Fruit fly (Drosophila melanogaster) ovary, adult (tissue): Measurements from ENCODE around the gene CG13670.

Experiments
- CG17801 ChIP-seq: fragments of 200-800 bp; optimal IDR thresholded peaks from 2 replicates; lab custom pipeline; 2019; ENCODE audit warnings: missing biosample characterization, mild to moderate bottlenecking, missing genetic modification characterization, moderate library complexity; ENCODE audit not compliant: partially characterized antibody

CG13670 gene

DNA sequence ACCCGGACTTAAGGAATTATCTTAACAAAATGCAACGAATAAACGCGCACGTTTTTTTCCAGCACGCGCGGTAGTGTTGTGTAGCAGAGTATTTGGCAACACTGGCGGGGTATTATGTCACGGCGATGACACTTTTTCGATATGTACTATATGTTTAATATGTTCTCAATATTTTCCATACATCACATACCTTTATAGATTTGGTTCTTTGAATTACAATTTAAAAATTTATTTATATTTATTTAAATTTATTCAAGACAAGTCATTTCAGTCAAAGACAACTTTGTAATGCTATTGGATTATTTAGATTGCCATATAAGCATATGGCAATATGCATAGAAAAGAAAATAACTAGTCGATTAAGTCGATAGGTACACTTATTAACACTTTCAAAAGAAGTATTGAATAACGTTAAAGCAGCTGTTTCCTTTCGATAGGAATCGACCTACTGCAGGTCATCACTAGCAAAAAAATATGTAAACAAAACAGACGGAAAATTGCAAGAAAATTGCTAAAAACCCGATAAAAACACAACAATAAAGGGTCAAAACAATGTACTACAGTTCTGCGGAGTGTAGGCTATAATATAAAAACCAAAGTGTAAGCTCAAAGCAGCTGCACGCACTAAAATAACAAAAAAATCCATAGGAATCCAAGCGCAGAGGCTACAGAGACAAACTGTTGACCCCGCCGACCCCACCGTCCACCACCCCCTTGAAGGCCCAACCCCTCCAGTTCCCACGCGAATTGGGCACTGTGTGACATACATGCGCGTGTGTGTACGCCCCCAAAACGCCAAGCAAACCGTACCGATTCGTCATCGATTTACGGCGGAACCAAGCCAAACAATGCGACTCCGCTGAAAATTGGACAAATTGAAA lies 25.8 kb downstream of the CG13670 start, which contains the start of the genes CG7182 and GAPcenA:
Gene CG7182, minus strand, starts transcription at position 283 of the 881 bp plus-strand sequence.
Gene GAPcenA, plus strand, starts transcription at position 462 of the 881 bp plus-strand sequence.
- TF ChIP-seq CG17801 (GFP tag; lab: Kevin White, UChicago) = peak; percentile 82

DNA sequence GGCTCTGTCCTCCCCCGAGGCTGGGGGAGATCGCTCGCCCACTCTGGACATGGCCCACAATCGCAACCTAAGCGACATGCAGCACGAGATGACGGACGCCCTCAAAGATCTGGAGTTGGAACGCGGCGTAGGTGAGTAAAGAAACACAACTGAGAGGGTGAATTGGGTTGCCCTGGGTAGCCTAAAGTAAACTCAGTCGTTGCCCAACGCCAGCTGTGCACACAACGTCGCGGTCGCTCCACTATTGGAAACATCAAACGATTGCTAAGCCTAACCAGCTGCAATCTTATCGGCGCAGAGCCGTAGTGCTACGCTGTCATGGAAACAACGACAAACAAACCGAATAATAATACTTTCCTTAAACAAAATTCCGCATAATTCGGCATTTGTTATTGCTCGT lies 26.8 kb downstream of the CG13670 start:
- TF ChIP-seq CG17801 (GFP tag; lab: Kevin White, UChicago) = no peak

dm6 chr3L:8356196-8356595 lies 35.6 kb downstream of the CG13670 start, which contains the start of gene Culd:
Gene Culd, minus strand, starts transcription at chr3L:8356296.
- TF ChIP-seq CG17801 (GFP tag; lab: Kevin White, UChicago) = no peak

dm6 chr3L:8358138-8358537 lies 37.6 kb downstream of the CG13670 start:
- peak; percentile 10 for TF ChIP-seq CG17801 (GFP tag; lab: Kevin White, UChicago)

DNA sequence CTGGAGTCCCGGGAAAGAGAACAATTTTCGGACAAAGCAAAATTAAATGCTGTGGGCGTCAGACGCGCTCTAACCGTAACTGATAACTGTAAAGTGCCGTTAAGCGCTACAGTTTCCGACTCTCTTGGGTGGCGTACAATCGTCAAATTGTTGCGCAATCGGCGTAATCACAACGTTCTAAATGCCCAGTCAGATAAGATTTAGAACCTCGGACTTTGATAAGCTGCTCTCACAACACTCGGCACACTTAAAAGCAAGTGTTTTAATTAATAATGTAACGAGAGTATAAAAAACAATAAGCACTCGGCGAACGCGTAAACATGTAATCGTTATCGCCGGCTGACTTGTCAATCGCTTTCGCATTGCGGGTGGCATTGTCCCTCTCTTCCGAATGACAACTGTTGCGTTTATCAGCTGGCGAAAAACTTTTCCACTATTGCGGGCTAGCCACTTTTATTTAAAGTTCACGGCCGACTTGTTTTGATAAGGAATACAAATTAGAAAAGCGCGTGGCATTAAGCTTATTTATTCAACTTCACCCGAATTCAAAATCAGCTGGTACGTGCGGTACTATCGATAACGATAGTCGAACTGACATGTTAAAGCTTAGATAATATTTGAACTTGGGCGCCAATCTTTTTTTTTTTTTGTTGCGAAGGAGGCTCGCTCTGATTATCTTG lies 38.4 kb downstream of the CG13670 start:
- no peak for TF ChIP-seq CG17801 (GFP tag; lab: Kevin White, UChicago)

DNA sequence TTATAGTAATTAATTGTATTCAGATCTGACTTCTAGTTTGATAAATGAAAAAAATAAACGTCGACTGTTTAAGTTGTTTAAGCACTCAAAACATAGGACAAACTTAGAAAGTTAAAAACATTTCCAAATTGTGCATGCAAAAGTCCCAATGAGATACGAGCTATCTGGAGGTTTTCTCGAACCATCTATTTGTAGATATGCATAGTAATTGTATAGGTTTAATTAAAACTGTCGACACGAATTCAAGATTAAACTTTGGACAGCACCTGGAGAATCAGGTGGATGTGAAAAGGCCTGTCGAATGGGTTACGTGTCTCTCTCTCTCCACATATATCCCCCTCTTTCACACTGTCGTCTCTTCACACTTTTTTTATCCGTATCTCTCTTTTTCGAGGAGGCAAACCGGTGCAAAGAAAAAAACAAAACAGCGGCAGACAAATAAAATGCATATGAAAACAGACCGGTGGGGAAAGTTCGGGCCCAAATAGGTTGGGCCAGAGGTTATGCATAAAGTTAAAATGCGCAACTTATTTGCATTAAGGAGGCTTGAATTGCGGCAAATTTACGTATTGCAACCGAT lies 39.6 kb downstream of the CG13670 start:
- no peak for TF ChIP-seq CG17801 (GFP tag; lab: Kevin White, UChicago)

DNA sequence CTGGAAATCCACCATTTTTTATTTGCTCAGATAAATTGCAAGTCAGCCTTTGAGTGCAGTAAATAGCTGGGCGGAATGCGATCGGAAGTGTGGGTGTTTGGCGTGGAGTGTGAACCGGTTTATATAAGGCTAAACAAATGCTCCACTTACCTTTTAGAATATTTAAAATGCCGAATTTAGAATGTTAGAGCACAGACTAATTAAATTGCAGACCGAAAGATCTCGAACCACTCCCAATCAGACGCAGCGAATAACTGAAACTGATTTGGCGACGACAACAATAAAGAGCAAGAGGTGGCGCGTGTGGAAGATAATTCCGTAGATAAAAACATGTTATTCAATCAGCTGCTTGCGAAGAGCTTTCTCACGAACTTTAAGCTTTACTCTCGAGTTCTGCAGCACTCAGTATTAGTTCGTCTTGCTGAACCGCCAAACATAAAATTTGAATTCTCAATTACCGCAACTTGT lies 40.1 kb downstream of the CG13670 start, which contains the start of gene Idh:
Gene Idh, minus strand, starts transcription at position 264 of the 468 bp plus-strand sequence.
- TF ChIP-seq CG17801 (GFP tag; lab: Kevin White, UChicago) = peak; percentile 81

DNA sequence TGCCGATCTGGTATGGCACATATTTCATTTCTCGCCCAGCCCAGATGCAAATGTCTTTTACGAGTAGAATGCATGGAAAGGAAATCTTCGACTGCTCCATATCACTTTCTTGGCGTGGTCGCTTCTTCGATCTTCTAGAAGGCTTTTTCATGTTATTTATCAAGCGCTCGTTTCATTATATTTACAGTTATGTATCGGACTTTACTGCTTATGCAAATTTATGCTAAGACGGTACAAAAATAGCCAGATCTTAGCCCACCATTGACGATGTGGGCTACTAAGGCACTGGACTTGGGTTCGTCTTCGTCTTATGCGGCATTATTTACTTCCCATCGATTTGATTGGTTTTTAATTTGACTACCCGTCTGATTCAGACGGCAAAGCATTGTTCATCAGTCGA lies 42.7 kb downstream of the CG13670 start:
- TF ChIP-seq CG17801 (GFP tag; lab: Kevin White, UChicago) = no peak

dm6 chr3L:8368694-8369344 lies 48.3 kb downstream of the CG13670 start:
- TF ChIP-seq CG17801 (GFP tag; lab: Kevin White, UChicago) = no peak

dm6 chr3L:8369456-8369855 lies 48.9 kb downstream of the CG13670 start:
- no peak for TF ChIP-seq CG17801 (GFP tag; lab: Kevin White, UChicago)

dm6 chr3L:8370922-8371321 lies 50.4 kb downstream of the CG13670 start:
- no peak for TF ChIP-seq CG17801 (GFP tag; lab: Kevin White, UChicago)

- TF ChIP-seq CG17801 (GFP tag; lab: Kevin White, UChicago) = no peak
These were observed 51.0 kb downstream of the CG13670 start for dm6 chr3L:8371538-8371937.
